Worm (Caenorhabditis elegans) whole organism, L1 larva: ENCODE data around the gene C45B11.2.

Experiments used
- C16A3.4 ChIP-seq: fragments of 150-350 bp; optimal IDR thresholded peaks from 2 replicates; lab custom pipeline; 2014; ENCODE audit warnings: missing biosample characterization, missing genetic modification characterization
- C34B4.2 ChIP-seq: sonication (generic microtip); optimal IDR thresholded peaks from 2 replicates; lab custom pipeline; 2017; ENCODE audit warnings: mild to moderate bottlenecking, missing genetic modification characterization, missing compliant biosample characterization
- Y116A8C.19 ChIP-seq: sonication (generic microtip); optimal IDR thresholded peaks from 2 replicates; lab custom pipeline; 2016; ENCODE audit warnings: missing compliant biosample characterization, missing genetic modification characterization, borderline replicate concordance
- ama-1 ChIP-seq: fragments of 150-350 bp; optimal IDR thresholded peaks from 2 replicates; lab custom pipeline; 2014
- blmp-1 ChIP-seq: fragments of 150-350 bp; optimal IDR thresholded peaks from 2 replicates; lab custom pipeline; 2014; ENCODE audit warnings: missing biosample characterization, missing genetic modification characterization
- ceh-82 ChIP-seq, 3 experiments: fragments of 150-350 bp in 1 of 3; sonication (generic microtip) in 2 of 3; optimal IDR thresholded peaks; 2 replicates each; lab custom pipeline; 2014 to 2017; ENCODE audit warnings: missing biosample characterization in 3 of 3, missing genetic modification characterization in 3 of 3
- ceh-88 ChIP-seq: fragments of 200-800 bp; sonication (Bioruptor generic); IDR thresholded peaks from 2 replicates; pipeline ENCODE4 v1.3.6; 2022; ENCODE audit warnings: missing genetic modification characterization, missing compliant biosample characterization
- ceh-90 ChIP-seq: sonication (generic microtip); optimal IDR thresholded peaks from 2 replicates; lab custom pipeline; 2016; ENCODE audit warnings: missing genetic modification characterization, missing compliant biosample characterization
- ces-1 ChIP-seq: fragments of 150-350 bp; optimal IDR thresholded peaks from 2 replicates; lab custom pipeline; 2014; ENCODE audit warnings: missing biosample characterization, missing genetic modification reagents, missing genetic modification characterization
- dpl-1 ChIP-seq, 3 experiments: fragments of 150-350 bp in 2 of 3; sonication (generic microtip) in 1 of 3; optimal IDR thresholded peaks; 2 replicates each; lab custom pipeline; 2014 to 2017; ENCODE audit warnings: missing biosample characterization in 3 of 3, missing genetic modification characterization in 3 of 3, missing genetic modification reagents in 3 of 3
- dsc-1 ChIP-seq: sonication (generic microtip); optimal IDR thresholded peaks from 2 replicates; lab custom pipeline; 2016; ENCODE audit warnings: mild to moderate bottlenecking, missing genetic modification characterization, missing compliant biosample characterization
- efl-1 ChIP-seq, 4 experiments: fragments of 150-350 bp; optimal IDR thresholded peaks in 3 of 4; peaks in 1 of 4; 1 replicate in 1 of 4; 2 replicates in 3 of 4; lab custom pipeline; 2014; ENCODE audit warnings: missing biosample characterization in 2 of 4, missing genetic modification characterization in 2 of 4, missing genetic modification reagents in 2 of 4
- efl-3 ChIP-seq: fragments of 200-800 bp; sonication (Bioruptor generic); optimal IDR thresholded peaks from 2 replicates; lab custom pipeline; 2018; ENCODE audit warnings: mild to moderate bottlenecking, missing genetic modification characterization, missing compliant biosample characterization
- elt-2 ChIP-seq: sonication (generic microtip); optimal IDR thresholded peaks from 2 replicates; lab custom pipeline; 2016; ENCODE audit warnings: missing genetic modification characterization, mild to moderate bottlenecking, inconsistent platforms, missing compliant biosample characterization, missing genetic modification reagents
- elt-3 ChIP-seq, 6 experiments: fragments of 150-350 bp in 1 of 6; sonication (generic microtip); optimal IDR thresholded peaks; 2 replicates each; lab custom pipeline; 2017 to 2018; ENCODE audit warnings: missing biosample characterization in 6 of 6, missing genetic modification characterization in 6 of 6, inconsistent platforms in 1 of 6
- ets-5 ChIP-seq: fragments of 200-800 bp; sonication (Bioruptor generic); IDR thresholded peaks from 2 replicates; pipeline ENCODE4 v1.3.6; 2022; ENCODE audit warnings: missing genetic modification characterization, missing compliant biosample characterization
- fkh-10 ChIP-seq: sonication (generic microtip); optimal IDR thresholded peaks from 2 replicates; lab custom pipeline; 2017; ENCODE audit warnings: missing biosample characterization, missing genetic modification reagents, missing genetic modification characterization
- fkh-4 ChIP-seq: sonication (generic microtip); optimal IDR thresholded peaks from 2 replicates; lab custom pipeline; 2016; ENCODE audit warnings: missing compliant biosample characterization, missing genetic modification characterization, borderline replicate concordance
- fkh-8 ChIP-seq: sonication (generic microtip); optimal IDR thresholded peaks from 2 replicates; lab custom pipeline; 2016; ENCODE audit warnings: mild to moderate bottlenecking, missing genetic modification characterization, missing compliant biosample characterization
- isw-1 ChIP-seq: fragments of 200-800 bp; sonication (Bioruptor generic); IDR thresholded peaks from 2 replicates; pipeline ENCODE4 v1.3.6; 2022; ENCODE audit warnings: missing genetic modification characterization, missing compliant biosample characterization
- jun-1 ChIP-seq: fragments of 150-350 bp; optimal IDR thresholded peaks from 2 replicates; lab custom pipeline; 2014; ENCODE audit warnings: missing biosample characterization, missing genetic modification reagents, missing genetic modification characterization
- lin-13 ChIP-seq: fragments of 150-350 bp; optimal IDR thresholded peaks from 2 replicates; lab custom pipeline; 2014; ENCODE audit warnings: missing biosample characterization, missing genetic modification reagents, missing genetic modification characterization
- lin-15B ChIP-seq: fragments of 150-350 bp; sonication (generic microtip); optimal IDR thresholded peaks from 3 replicates; lab custom pipeline; 2014; ENCODE audit warnings: missing biosample characterization, missing genetic modification characterization
- lin-35 ChIP-seq, 2 experiments: fragments of 150-350 bp; optimal IDR thresholded peaks; 2 replicates each; lab custom pipeline; 2014; ENCODE audit warnings: missing biosample characterization in 2 of 2, missing genetic modification characterization in 2 of 2, missing genetic modification reagents in 2 of 2
- lir-3 ChIP-seq: sonication (generic microtip); optimal IDR thresholded peaks from 2 replicates; lab custom pipeline; 2016; ENCODE audit warnings: mild to moderate bottlenecking, missing genetic modification characterization, moderate library complexity, missing compliant biosample characterization; ENCODE audit not compliant: poor library complexity
- lsy-2 ChIP-seq, 2 experiments: fragments of 150-350 bp; optimal IDR thresholded peaks; 2 replicates each; lab custom pipeline; 2014; ENCODE audit warnings: missing biosample characterization in 2 of 2, missing genetic modification characterization in 2 of 2
- mdl-1 ChIP-seq, 2 experiments: fragments of 150-350 bp; optimal IDR thresholded peaks; 2 replicates each; lab custom pipeline; 2014 to 2017; ENCODE audit warnings: missing biosample characterization in 2 of 2, missing genetic modification characterization in 2 of 2, inconsistent platforms in 1 of 2
- mef-2 ChIP-seq: fragments of 150-350 bp; optimal IDR thresholded peaks from 2 replicates; lab custom pipeline; 2014; ENCODE audit warnings: missing biosample characterization, missing genetic modification characterization
- mep-1 ChIP-seq: fragments of 150-350 bp; optimal IDR thresholded peaks from 2 replicates; lab custom pipeline; 2014; ENCODE audit warnings: missing biosample characterization, missing genetic modification characterization
- nhr-11 ChIP-seq: fragments of 150-350 bp; optimal IDR thresholded peaks from 2 replicates; lab custom pipeline; 2014; ENCODE audit warnings: missing biosample characterization, missing genetic modification characterization
- nhr-19 ChIP-seq: fragments of 200-800 bp; sonication (Bioruptor generic); conservative IDR thresholded peaks from 2 replicates; pipeline ENCODE4 v1.3.6; 2022; ENCODE audit warnings: missing genetic modification characterization, missing compliant biosample characterization
- nhr-20 ChIP-seq: sonication (generic microtip); optimal IDR thresholded peaks from 2 replicates; lab custom pipeline; 2016; ENCODE audit warnings: mild to moderate bottlenecking, missing genetic modification characterization, missing compliant biosample characterization
- nhr-71 ChIP-seq: sonication (generic microtip); optimal IDR thresholded peaks from 2 replicates; lab custom pipeline; 2016; ENCODE audit warnings: mild to moderate bottlenecking, missing genetic modification characterization, moderate library complexity, missing compliant biosample characterization
- nhr-76 ChIP-seq: sonication (generic microtip); optimal IDR thresholded peaks from 2 replicates; lab custom pipeline; 2017; ENCODE audit warnings: missing biosample characterization, missing genetic modification characterization
- nhr-77 ChIP-seq: fragments of 150-350 bp; optimal IDR thresholded peaks from 2 replicates; lab custom pipeline; 2014; ENCODE audit warnings: missing biosample characterization, missing genetic modification characterization
- nhr-85 ChIP-seq: sonication (generic microtip); peaks from one replicate; lab custom pipeline; 2016; ENCODE audit warnings: missing genetic modification characterization, inconsistent platforms, missing compliant biosample characterization
- nhr-90 ChIP-seq: sonication (generic microtip); optimal IDR thresholded peaks from 2 replicates; lab custom pipeline; 2016; ENCODE audit warnings: mild to moderate bottlenecking, missing genetic modification characterization, missing compliant biosample characterization; ENCODE audit not compliant: poor library complexity
- pag-3 ChIP-seq: sonication (generic microtip); optimal IDR thresholded peaks from 2 replicates; lab custom pipeline; 2017; ENCODE audit warnings: missing genetic modification characterization, mild to moderate bottlenecking, missing compliant biosample characterization, antibody characterized with exemption, borderline replicate concordance; ENCODE audit not compliant: insufficient read depth
- pax-3 ChIP-seq: fragments of 200-800 bp; sonication (Bioruptor generic); optimal IDR thresholded peaks from 2 replicates; lab custom pipeline; 2018; ENCODE audit warnings: mild to moderate bottlenecking, missing genetic modification characterization, moderate library complexity, missing compliant biosample characterization
- rnt-1 ChIP-seq: sonication (generic microtip); optimal IDR thresholded peaks from 2 replicates; lab custom pipeline; 2016; ENCODE audit warnings: mild to moderate bottlenecking, missing genetic modification characterization, moderate library complexity, missing compliant biosample characterization
- skn-1 ChIP-seq: fragments of 150-350 bp; optimal IDR thresholded peaks from 2 replicates; lab custom pipeline; 2014; ENCODE audit warnings: missing biosample characterization, missing genetic modification characterization
- snpc-4 ChIP-seq: fragments of 150-350 bp; optimal IDR thresholded peaks from 2 replicates; lab custom pipeline; 2014; ENCODE audit warnings: missing biosample characterization, missing genetic modification characterization
- snu-23 ChIP-seq: sonication (generic microtip); optimal IDR thresholded peaks from 2 replicates; lab custom pipeline; 2016; ENCODE audit warnings: missing genetic modification characterization, missing compliant biosample characterization
- sptf-1 ChIP-seq: fragments of 150-350 bp; optimal IDR thresholded peaks from 2 replicates; lab custom pipeline; 2014; ENCODE audit warnings: missing biosample characterization, missing genetic modification characterization
- swsn-7 ChIP-seq: sonication (generic microtip); optimal IDR thresholded peaks from 2 replicates; lab custom pipeline; 2016; ENCODE audit warnings: missing genetic modification characterization, missing compliant biosample characterization
- tlp-1 ChIP-seq: fragments of 150-350 bp; optimal IDR thresholded peaks from 2 replicates; lab custom pipeline; 2014; ENCODE audit warnings: missing biosample characterization, missing genetic modification characterization
- vab-15 ChIP-seq: sonication (generic microtip); optimal IDR thresholded peaks from 2 replicates; lab custom pipeline; 2017; ENCODE audit warnings: missing genotype, mild to moderate bottlenecking, missing genetic modification characterization, missing compliant biosample characterization
- xbp-1 ChIP-seq: sonication (generic microtip); optimal IDR thresholded peaks from 2 replicates; lab custom pipeline; 2016; ENCODE audit warnings: missing genetic modification characterization, missing compliant biosample characterization
- ztf-4 ChIP-seq: fragments of 150-350 bp; optimal IDR thresholded peaks from 2 replicates; lab custom pipeline; 2014; ENCODE audit warnings: missing biosample characterization, missing genetic modification characterization

The C45B11.2 gene

DNA sequence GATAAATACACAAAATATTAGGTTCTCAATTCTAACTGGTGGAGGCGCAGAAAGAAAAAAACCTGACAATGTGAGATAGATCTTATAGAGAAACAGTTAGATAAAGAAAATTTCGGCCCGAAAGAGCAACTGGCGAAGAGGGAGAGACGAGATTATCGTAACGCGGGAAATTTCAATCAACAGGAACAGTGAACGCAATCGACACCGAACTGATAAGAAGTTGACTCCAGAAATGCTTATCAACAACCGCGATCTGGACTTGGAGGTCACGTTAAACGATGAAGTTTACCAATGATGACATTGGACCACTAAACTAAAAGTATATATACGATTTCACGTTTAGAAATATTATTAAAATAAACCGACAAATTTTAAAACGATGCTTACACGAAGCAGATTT, 33.9 kb downstream of the C45B11.2 start (continued):
- TF ChIP-seq tlp-1 (no peak), pag-3 (tag; lab: Kevin White, UChicago) (no peak), ceh-90 (tag; lab: Kevin White, UChicago) (no peak), nhr-20 (peak; percentile 34), ces-1 (no peak), C16A3.4 (no peak), nhr-71 (tag; lab: Kevin White, UChicago) (peak; percentile 49), mdl-1 (tag; optimal IDR thresholded peaks at IDR 0.05; lab: Kevin White, UChicago) (no peak), Y116A8C.19 (no peak), ama-1 (lab: Kevin White, UChicago) (peak; percentile 85), efl-3 (GFP tag; lab: Kevin White, UChicago) (no peak), vab-15 (tag; lab: Kevin White, UChicago) (no peak), nhr-77 (no peak), fkh-8 (tag; lab: Kevin White, UChicago) (no peak)

- no peak for TF ChIP-seq dsc-1
- peak; percentile 47 for TF ChIP-seq fkh-10 (GFP tag; lab: Kevin White, UChicago)
- TF ChIP-seq nhr-76, result no peak
- TF ChIP-seq swsn-7 (tag; lab: Kevin White, UChicago), result peak; percentile 75
- peak; percentile 85 for TF ChIP-seq jun-1 (tag; lab: Kevin White, UChicago)
- no peak for TF ChIP-seq nhr-11 (tag; lab: Kevin White, UChicago)
- TF ChIP-seq skn-1 (tag; lab: Kevin White, UChicago), result peak; percentile 63
- TF ChIP-seq blmp-1 (tag; lab: Kevin White, UChicago), result peak; percentile 28
- TF ChIP-seq C16A3.4, result peak; percentile 66
- peak; percentile 92 for TF ChIP-seq snu-23 (GFP tag; lab: Kevin White, UChicago)
- TF ChIP-seq ceh-88 (GFP tag; lab: Robert Waterston, UW), result no peak; the same call in 1 of the 2 replicates
- peak; percentile 18 for TF ChIP-seq rnt-1 (tag; lab: Kevin White, UChicago)
- TF ChIP-seq ets-5 (GFP tag; lab: Robert Waterston, UW), result no peak
- TF ChIP-seq snpc-4, result no peak
- TF ChIP-seq lir-3 (tag; lab: Kevin White, UChicago), result peak; percentile 32
- peak; percentile 87 for TF ChIP-seq fkh-8 (tag; lab: Kevin White, UChicago)
- TF ChIP-seq efl-1 (optimal IDR thresholded peaks at IDR 0.05; lab: Kevin White, UChicago), result peak; percentile 84 to 87
- peak; percentile 85 to 98 for TF ChIP-seq efl-1 (GFP tag; optimal IDR thresholded peaks at IDR 0.05 in 1 of 2; lab: Kevin White, UChicago)
- peak; percentile 89 to 93 (median 93) for TF ChIP-seq dpl-1 (GFP tag; optimal IDR thresholded peaks at IDR 0.05; lab: Kevin White, UChicago)
- peak; percentile 51 for TF ChIP-seq isw-1 (GFP tag; lab: Robert Waterston, UW)
- peak; percentile 69 for TF ChIP-seq xbp-1 (tag; lab: Kevin White, UChicago)
- TF ChIP-seq ceh-82 (tag; optimal IDR thresholded peaks at IDR 0.05; lab: Kevin White, UChicago), result peak; percentile 7 to 82 (median 24)
- TF ChIP-seq lsy-2 (tag; optimal IDR thresholded peaks at IDR 0.05; lab: Kevin White, UChicago), result peak; percentile 61 to 74
- peak; percentile 75 for TF ChIP-seq mep-1 (tag; lab: Kevin White, UChicago)
- TF ChIP-seq mdl-1 (tag; optimal IDR thresholded peaks at IDR 0.05; lab: Kevin White, UChicago), result peak in 1 of 2 experiments; percentile 64
- peak; percentile 91 to 92 for TF ChIP-seq lin-35 (GFP tag; optimal IDR thresholded peaks at IDR 0.05; lab: Kevin White, UChicago)
- peak; percentile 87 for TF ChIP-seq nhr-85
- TF ChIP-seq fkh-4 (tag; lab: Kevin White, UChicago), result no peak
- peak; percentile 85 for TF ChIP-seq nhr-71 (tag; lab: Kevin White, UChicago)
- peak; percentile 47 for TF ChIP-seq nhr-77
- peak; percentile 7 for TF ChIP-seq pax-3
- peak; percentile 62 for TF ChIP-seq nhr-90
- peak; percentile 77 for TF ChIP-seq lin-13 (GFP tag; lab: Kevin White, UChicago)
- TF ChIP-seq C34B4.2 (tag; lab: Kevin White, UChicago), result no peak
- TF ChIP-seq lin-15B (tag; lab: Kevin White, UChicago), result peak; percentile 65
- TF ChIP-seq elt-2 (tag; lab: Kevin White, UChicago), result peak; percentile 75
- peak; percentile 31 for TF ChIP-seq ztf-4 (tag; lab: Kevin White, UChicago)
- no peak for TF ChIP-seq mef-2
- TF ChIP-seq elt-3 (tag; optimal IDR thresholded peaks at IDR 0.05; lab: Kevin White, UChicago), result peak in 4 of 6 experiments; percentile 53 to 94 (median 74)
- peak; percentile 61 for TF ChIP-seq nhr-19 (GFP tag; lab: Robert Waterston, UW)
- TF ChIP-seq vab-15 (tag; lab: Kevin White, UChicago), result no peak
- TF ChIP-seq sptf-1 (tag; lab: Kevin White, UChicago), result no peak
Measured at ce11 chrV:11078104-11078724, 35.7 kb downstream of the C45B11.2 start, which contains the start of gene act-2. TSS of gene act-2 (minus strand) at chrV:11078154.
